Fruit fly (Drosophila melanogaster): ENCODE measurements around the gene CG43098.
A peak's percentile ranks its signal among the peaks of the same experiment; 100 is the strongest.

The CG43098 gene

DNA sequence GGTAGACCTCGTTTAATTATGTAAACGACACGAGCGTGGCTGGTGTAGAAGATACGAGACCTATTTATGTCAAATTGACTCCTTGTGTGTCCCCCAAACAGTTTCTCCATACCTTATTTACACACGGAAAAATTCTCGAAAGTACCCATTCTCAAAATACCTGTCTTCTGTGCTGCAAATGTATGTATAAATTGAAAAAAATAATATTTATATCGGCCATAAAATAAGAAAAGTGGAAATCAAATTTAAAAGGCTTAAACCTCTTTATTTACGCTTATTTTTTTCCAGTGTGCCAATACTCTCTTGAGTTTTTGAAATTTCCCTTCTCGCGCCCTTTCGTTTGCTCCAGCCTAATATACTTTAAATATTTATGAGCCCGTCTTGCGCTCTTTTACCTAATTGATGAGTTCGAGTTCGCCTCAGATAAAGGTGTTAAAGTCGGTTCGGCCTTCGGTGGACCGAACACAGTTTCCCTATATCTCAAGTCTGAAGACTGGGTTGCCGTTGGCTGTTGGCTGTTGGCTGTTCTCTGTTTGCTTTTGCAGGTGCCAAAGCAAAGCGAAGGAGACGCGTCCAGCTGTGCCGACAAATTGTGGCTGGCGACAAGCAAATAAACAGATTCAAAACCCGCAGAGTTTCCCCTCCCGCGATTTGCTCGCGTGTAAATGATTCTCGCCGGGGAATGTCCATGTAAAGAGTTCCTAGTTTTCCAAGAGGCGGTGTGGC is 20.1 kb upstream of the CG43098 start:
- TF ChIP-seq cnc (optimal IDR thresholded peaks at IDR 0.05) = no peak
- no peak for TF ChIP-seq toe (GFP tag; optimal IDR thresholded peaks at IDR 0.05)
- TF ChIP-seq CG33017 (tag; optimal IDR thresholded peaks at IDR 0.05) = no peak
- TF ChIP-seq CG7101 (tag; optimal IDR thresholded peaks at IDR 0.05) = no peak
- TF ChIP-seq CG7045 (GFP tag; optimal IDR thresholded peaks at IDR 0.05) = no peak
- TF ChIP-seq kay (GFP tag; ENCODE audit: borderline replicate concordance) = peak; percentile 2
- TF ChIP-seq CG1620 (GFP tag; optimal IDR thresholded peaks at IDR 0.05) = no peak

- TF ChIP-seq Hr96 (GFP tag; optimal IDR thresholded peaks at IDR 0.05) (no peak), CG7045 (GFP tag; optimal IDR thresholded peaks at IDR 0.05) (no peak)
Observed at dm6 chr3L:3639324-3639723, 19.5 kb upstream of the CG43098 start.

DNA sequence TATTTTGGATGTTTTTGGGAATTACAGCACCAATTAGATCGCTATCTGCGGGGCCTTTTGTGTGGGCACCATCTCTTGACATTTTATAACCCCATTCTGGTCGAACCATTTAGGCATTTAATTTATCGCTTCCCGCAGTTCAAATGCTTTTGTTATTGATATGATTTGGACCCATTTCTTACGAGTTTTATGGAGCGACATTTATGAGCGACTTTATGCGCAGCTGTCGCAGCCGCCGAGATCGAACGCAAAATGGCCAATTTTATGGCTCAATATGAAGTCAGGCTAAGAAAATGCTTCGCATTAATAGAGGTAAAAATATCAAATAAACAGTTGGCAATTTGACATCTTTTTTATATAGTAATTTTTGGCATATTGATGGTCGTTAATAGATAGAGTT is 18.0 kb upstream of the CG43098 start:
- TF ChIP-seq Clk (GFP tag; optimal IDR thresholded peaks at IDR 0.05) (no peak), CG11617 (GFP tag; optimal IDR thresholded peaks at IDR 0.05) (no peak), kay (GFP tag; ENCODE audit: borderline replicate concordance) (no peak), cic (GFP tag; optimal IDR thresholded peaks at IDR 0.05) (no peak), CG1620 (GFP tag; optimal IDR thresholded peaks at IDR 0.05) (no peak), cnc (optimal IDR thresholded peaks at IDR 0.05) (no peak), CG12768 (GFP tag; optimal IDR thresholded peaks at IDR 0.05) (no peak), CG33017 (tag; optimal IDR thresholded peaks at IDR 0.05) (no peak), CG7045 (GFP tag; optimal IDR thresholded peaks at IDR 0.05) (no peak), CG7101 (tag; optimal IDR thresholded peaks at IDR 0.05) (no peak), tj (GFP tag; optimal IDR thresholded peaks at IDR 0.05) (no peak), Mnt (GFP tag; optimal IDR thresholded peaks at IDR 0.05) (no peak), Hr96 (GFP tag; optimal IDR thresholded peaks at IDR 0.05) (no peak), pad (GFP tag; optimal IDR thresholded peaks at IDR 0.05) (no peak), CG14711 (tag; optimal IDR thresholded peaks at IDR 0.05) (no peak), toe (GFP tag; optimal IDR thresholded peaks at IDR 0.05) (no peak), ovo (GFP tag; optimal IDR thresholded peaks at IDR 0.05) (no peak), CG5204 (GFP tag; optimal IDR thresholded peaks at IDR 0.05) (no peak)

dm6 chr3L:3644337-3645027 is 14.4 kb upstream of the CG43098 start:
- TF ChIP-seq Mnt (GFP tag; optimal IDR thresholded peaks at IDR 0.05) (no peak), CG33017 (tag; optimal IDR thresholded peaks at IDR 0.05) (no peak), Clk (GFP tag; optimal IDR thresholded peaks at IDR 0.05) (no peak), bab1 (GFP tag; optimal IDR thresholded peaks at IDR 0.05) (no peak), pad (GFP tag; optimal IDR thresholded peaks at IDR 0.05) (no peak), CG7045 (GFP tag; optimal IDR thresholded peaks at IDR 0.05) (no peak), kay (GFP tag; ENCODE audit: borderline replicate concordance) (no peak), cnc (optimal IDR thresholded peaks at IDR 0.05) (no peak), ovo (GFP tag; optimal IDR thresholded peaks at IDR 0.05) (no peak), tj (GFP tag; optimal IDR thresholded peaks at IDR 0.05) (no peak), CG1620 (GFP tag; optimal IDR thresholded peaks at IDR 0.05) (no peak), CG14711 (tag; optimal IDR thresholded peaks at IDR 0.05) (no peak), CG7101 (tag; optimal IDR thresholded peaks at IDR 0.05) (no peak), CG12768 (GFP tag; optimal IDR thresholded peaks at IDR 0.05) (no peak), toe (GFP tag; optimal IDR thresholded peaks at IDR 0.05) (no peak), cic (GFP tag; optimal IDR thresholded peaks at IDR 0.05) (no peak), Crg-1 (GFP tag; optimal IDR thresholded peaks at IDR 0.05) (no peak), CG11617 (GFP tag; optimal IDR thresholded peaks at IDR 0.05) (no peak), Hr96 (GFP tag; optimal IDR thresholded peaks at IDR 0.05) (no peak), CG5204 (GFP tag; optimal IDR thresholded peaks at IDR 0.05) (no peak)

DNA sequence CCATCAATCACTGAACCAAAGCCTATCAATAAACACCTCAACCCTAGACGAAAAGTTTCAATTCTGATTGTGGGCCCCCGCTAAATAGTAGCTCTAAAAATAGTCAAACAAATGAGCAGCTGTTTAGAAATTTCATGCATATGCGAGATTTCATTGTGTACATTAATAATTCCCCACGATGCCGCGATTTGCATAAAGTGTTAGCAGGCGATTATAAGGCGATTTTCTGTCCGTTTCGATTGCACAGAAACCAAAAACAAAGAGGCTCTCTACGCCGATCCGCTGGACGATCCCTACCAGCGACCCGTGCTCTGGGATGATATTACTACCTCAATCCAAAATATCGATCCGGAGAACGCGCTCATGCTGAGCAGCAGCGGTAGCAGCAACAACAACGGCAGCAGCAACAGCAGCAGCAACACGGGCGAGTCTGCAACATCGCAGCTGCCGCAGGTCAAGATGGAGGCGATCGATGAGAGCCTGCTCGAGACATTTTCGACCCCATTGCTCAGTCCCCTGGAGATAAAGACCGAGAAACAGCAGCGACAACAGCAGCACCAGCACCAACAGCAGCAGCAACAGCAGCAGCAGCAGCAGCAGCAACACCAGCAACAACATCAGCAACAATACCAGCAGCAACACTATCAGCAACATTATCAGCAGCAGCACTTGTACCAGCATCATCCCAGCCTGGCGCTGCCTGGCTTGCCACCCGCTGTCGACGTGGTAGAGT is 13.1 kb upstream of the CG43098 start:
- TF ChIP-seq Clk (GFP tag; optimal IDR thresholded peaks at IDR 0.05) (no peak), Mnt (GFP tag; optimal IDR thresholded peaks at IDR 0.05) (no peak), pad (GFP tag; optimal IDR thresholded peaks at IDR 0.05) (no peak), Crg-1 (GFP tag; optimal IDR thresholded peaks at IDR 0.05) (no peak), CG7045 (GFP tag; optimal IDR thresholded peaks at IDR 0.05) (no peak), cnc (optimal IDR thresholded peaks at IDR 0.05) (no peak)

- TF ChIP-seq Mnt (GFP tag; optimal IDR thresholded peaks at IDR 0.05) = no peak
- TF ChIP-seq ovo (GFP tag; optimal IDR thresholded peaks at IDR 0.05) = no peak
- TF ChIP-seq tj (GFP tag; optimal IDR thresholded peaks at IDR 0.05) = no peak
- no peak for TF ChIP-seq CG33017 (tag; optimal IDR thresholded peaks at IDR 0.05)
- TF ChIP-seq kay (GFP tag; ENCODE audit: borderline replicate concordance) = no peak
- TF ChIP-seq Hr96 (GFP tag; optimal IDR thresholded peaks at IDR 0.05) = no peak
- no peak for TF ChIP-seq CG7045 (GFP tag; optimal IDR thresholded peaks at IDR 0.05)
- TF ChIP-seq CG5204 (GFP tag; optimal IDR thresholded peaks at IDR 0.05) = no peak
- TF ChIP-seq cnc (optimal IDR thresholded peaks at IDR 0.05) = no peak
- TF ChIP-seq CG11617 (GFP tag; optimal IDR thresholded peaks at IDR 0.05) = no peak
- no peak for TF ChIP-seq Clk (GFP tag; optimal IDR thresholded peaks at IDR 0.05)
- TF ChIP-seq pad (GFP tag; optimal IDR thresholded peaks at IDR 0.05) = no peak
- no peak for TF ChIP-seq cic (GFP tag; optimal IDR thresholded peaks at IDR 0.05)
Observed at dm6 chr3L:3646361-3646759, 12.5 kb upstream of the CG43098 start.

All from whole organism, adult.